Worm (Caenorhabditis elegans) whole organism, mixed stage, embryonic: ENCODE measurements around the gene srh-59.

ENCODE experiments used
- M03D4.4 ChIP-seq: sonication (generic microtip); optimal IDR thresholded peaks from 2 replicates; lab custom pipeline; 2017; ENCODE audit warnings: mild to moderate bottlenecking, missing genetic modification characterization, missing compliant biosample characterization
- bed-3 ChIP-seq: fragments of 200-800 bp; sonication (Bioruptor generic); optimal IDR thresholded peaks from 3 replicates; lab custom pipeline; 2018; ENCODE audit warnings: mild to moderate bottlenecking, missing genetic modification characterization, moderate library complexity, missing compliant biosample characterization
- blmp-1 ChIP-seq: fragments of 150-350 bp; optimal IDR thresholded peaks from 2 replicates; lab custom pipeline; 2014; ENCODE audit warnings: missing biosample characterization, missing genetic modification characterization
- ceh-39 ChIP-seq: fragments of 150-350 bp; optimal IDR thresholded peaks from 2 replicates; lab custom pipeline; 2014; ENCODE audit warnings: missing biosample characterization, missing genetic modification characterization
- ceh-43 ChIP-seq: fragments of 200-800 bp; sonication (Bioruptor generic); optimal IDR thresholded peaks from 2 replicates; lab custom pipeline; 2018; ENCODE audit warnings: mild to moderate bottlenecking, missing genetic modification characterization, moderate library complexity, missing compliant biosample characterization
- ceh-83 ChIP-seq: fragments of 200-800 bp; sonication (Bioruptor generic); optimal IDR thresholded peaks from 2 replicates; lab custom pipeline; 2018; ENCODE audit warnings: mild to moderate bottlenecking, missing genetic modification characterization, missing compliant biosample characterization
- ces-1 ChIP-seq: fragments of 150-350 bp; optimal IDR thresholded peaks from 2 replicates; lab custom pipeline; 2014; ENCODE audit warnings: missing biosample characterization, missing genetic modification reagents, missing genetic modification characterization
- cnd-1 ChIP-seq: fragments of 200-800 bp; sonication (Bioruptor generic); optimal IDR thresholded peaks from 2 replicates; lab custom pipeline; 2018; ENCODE audit warnings: mild to moderate bottlenecking, missing genetic modification characterization, missing compliant biosample characterization
- drap-1 ChIP-seq: fragments of 200-800 bp; sonication (Bioruptor generic); optimal IDR thresholded peaks from 3 replicates; lab custom pipeline; 2018; ENCODE audit warnings: mild to moderate bottlenecking, missing genetic modification characterization, missing compliant biosample characterization
- elt-1 ChIP-seq: sonication (generic microtip); optimal IDR thresholded peaks from 2 replicates; lab custom pipeline; 2017; ENCODE audit warnings: missing genetic modification characterization, mild to moderate bottlenecking, missing compliant biosample characterization, antibody characterized with exemption, moderate library complexity, borderline replicate concordance; ENCODE audit not compliant: insufficient read depth
- elt-3 ChIP-seq: fragments of 150-350 bp; optimal IDR thresholded peaks from 2 replicates; lab custom pipeline; 2014; ENCODE audit warnings: missing biosample characterization, missing genetic modification characterization
- ham-2 ChIP-seq: fragments of 200-800 bp; sonication (Bioruptor generic); optimal IDR thresholded peaks from 2 replicates; lab custom pipeline; 2018; ENCODE audit warnings: mild to moderate bottlenecking, missing genetic modification characterization, missing compliant biosample characterization
- hlh-1 ChIP-seq: fragments of 150-350 bp; optimal IDR thresholded peaks from 2 replicates; lab custom pipeline; 2014; ENCODE audit warnings: missing biosample characterization, missing genetic modification reagents, missing genetic modification characterization
- lin-13 ChIP-seq: fragments of 150-350 bp; optimal IDR thresholded peaks from 2 replicates; lab custom pipeline; 2014; ENCODE audit warnings: missing biosample characterization, missing genetic modification characterization
- lin-32 ChIP-seq: fragments of 200-800 bp; sonication (Bioruptor generic); optimal IDR thresholded peaks from 2 replicates; lab custom pipeline; 2018; ENCODE audit warnings: mild to moderate bottlenecking, missing genetic modification characterization, missing compliant biosample characterization
- lsy-2 ChIP-seq: fragments of 150-350 bp; optimal IDR thresholded peaks from 2 replicates; lab custom pipeline; 2014; ENCODE audit warnings: missing biosample characterization, missing genetic modification characterization
- mab-5 ChIP-seq: fragments of 150-350 bp; optimal IDR thresholded peaks from 2 replicates; lab custom pipeline; 2014; ENCODE audit warnings: missing biosample characterization, missing genetic modification characterization
- mep-1 ChIP-seq: fragments of 150-350 bp; optimal IDR thresholded peaks from 2 replicates; lab custom pipeline; 2017; ENCODE audit warnings: missing biosample characterization, missing genetic modification reagents, missing genetic modification characterization, inconsistent platforms
- mls-2 ChIP-seq: sonication (generic microtip); optimal IDR thresholded peaks from 2 replicates; lab custom pipeline; 2016; ENCODE audit warnings: mild to moderate bottlenecking, missing genetic modification characterization, moderate library complexity, missing compliant biosample characterization
- nhr-12 ChIP-seq: fragments of 150-350 bp; optimal IDR thresholded peaks from 2 replicates; lab custom pipeline; 2014; ENCODE audit warnings: missing biosample characterization, missing genetic modification characterization
- nhr-2 ChIP-seq: fragments of 150-350 bp; optimal IDR thresholded peaks from 2 replicates; lab custom pipeline; 2014; ENCODE audit warnings: missing biosample characterization, missing genetic modification characterization
- nhr-237 ChIP-seq: fragments of 150-350 bp; optimal IDR thresholded peaks from 2 replicates; lab custom pipeline; 2014; ENCODE audit warnings: missing biosample characterization, missing genetic modification characterization
- nhr-28 ChIP-seq: fragments of 150-350 bp; optimal IDR thresholded peaks from 2 replicates; lab custom pipeline; 2014; ENCODE audit warnings: missing biosample characterization, missing genetic modification characterization
- nhr-76 ChIP-seq: sonication (generic microtip); optimal IDR thresholded peaks from 2 replicates; lab custom pipeline; 2017; ENCODE audit warnings: missing biosample characterization, missing genetic modification characterization
- pha-4 ChIP-seq: fragments of 150-350 bp; optimal IDR thresholded peaks from 2 replicates; lab custom pipeline; 2018; ENCODE audit warnings: missing biosample characterization, missing genetic modification reagents, missing genetic modification characterization
- sem-2 ChIP-seq: fragments of 200-800 bp; sonication (Bioruptor generic); optimal IDR thresholded peaks from 2 replicates; lab custom pipeline; 2018; ENCODE audit warnings: mild to moderate bottlenecking, missing genetic modification characterization, missing compliant biosample characterization
- snpc-4 ChIP-seq: fragments of 150-350 bp; optimal IDR thresholded peaks from 2 replicates; lab custom pipeline; 2014; ENCODE audit warnings: missing biosample characterization, missing genetic modification characterization
- sptf-1 ChIP-seq: sonication (generic microtip); optimal IDR thresholded peaks from 2 replicates; lab custom pipeline; 2017; ENCODE audit warnings: mild to moderate bottlenecking, missing genetic modification characterization, moderate library complexity, missing compliant biosample characterization
- tbx-8 ChIP-seq: fragments of 200-800 bp; sonication (Bioruptor generic); optimal IDR thresholded peaks from 2 replicates; lab custom pipeline; 2018; ENCODE audit warnings: mild to moderate bottlenecking, missing genetic modification characterization, moderate library complexity, missing compliant biosample characterization
- unc-120 ChIP-seq: sonication (generic microtip); optimal IDR thresholded peaks from 2 replicates; lab custom pipeline; 2017; ENCODE audit warnings: missing genetic modification characterization, missing compliant biosample characterization; ENCODE audit not compliant: poor library complexity, severe bottlenecking
- unc-39 ChIP-seq: fragments of 150-350 bp; optimal IDR thresholded peaks from 2 replicates; lab custom pipeline; 2014; ENCODE audit warnings: missing biosample characterization, missing genetic modification characterization
- unc-62 ChIP-seq: fragments of 150-350 bp; optimal IDR thresholded peaks from 2 replicates; lab custom pipeline; 2014; ENCODE audit warnings: missing biosample characterization, missing genetic modification reagents, missing genetic modification characterization
- zip-8 ChIP-seq: fragments of 150-350 bp; optimal IDR thresholded peaks from 2 replicates; lab custom pipeline; 2014; ENCODE audit warnings: missing biosample characterization, missing genetic modification characterization
- ztf-11 ChIP-seq: fragments of 150-350 bp; optimal IDR thresholded peaks from 2 replicates; lab custom pipeline; 2014; ENCODE audit warnings: missing biosample characterization, missing genetic modification characterization

srh-59 gene

ce11 chrII:3581752-3582151 lies at the start of gene srh-59:
srh-59 (plus strand) TSS chrII:3582052.
- no peak for TF ChIP-seq sem-2

ce11 chrII:3540151-3540550 lies 41.7 kb upstream of the srh-59 start:
- TF ChIP-seq mab-5 (tag; lab: Kevin White, UChicago): no peak
- TF ChIP-seq nhr-28 (tag; lab: Kevin White, UChicago): no peak
- TF ChIP-seq ceh-43 (GFP tag; lab: Kevin White, UChicago): no peak
- TF ChIP-seq sem-2: no peak
- no peak for TF ChIP-seq lin-13

ce11 chrII:3546381-3546931 lies 35.4 kb upstream of the srh-59 start, which contains the start of gene apd-3:
apd-3 (minus strand) TSS chrII:3546431.
- TF ChIP-seq M03D4.4: no peak
- no peak for TF ChIP-seq nhr-12 (tag; lab: Kevin White, UChicago)
- no peak for TF ChIP-seq blmp-1 (tag; lab: Kevin White, UChicago)
- no peak for TF ChIP-seq drap-1 (GFP tag; lab: Kevin White, UChicago)

ce11 chrII:3547282-3547681 lies 34.6 kb upstream of the srh-59 start:
- TF ChIP-seq elt-1 (tag; lab: Kevin White, UChicago): no peak
- TF ChIP-seq zip-8: no peak
- no peak for TF ChIP-seq ceh-39 (tag; lab: Kevin White, UChicago)
- peak; percentile 68 for TF ChIP-seq unc-120 (tag; lab: Kevin White, UChicago)
- TF ChIP-seq tbx-8 (GFP tag; lab: Kevin White, UChicago): no peak
- no peak for TF ChIP-seq bed-3 (GFP tag; lab: Kevin White, UChicago)
- peak; percentile 66 for TF ChIP-seq ces-1 (GFP tag; lab: Kevin White, UChicago)
- no peak for TF ChIP-seq nhr-2 (tag; lab: Kevin White, UChicago)
- no peak for TF ChIP-seq nhr-76 (tag; lab: Kevin White, UChicago)
- TF ChIP-seq hlh-1 (tag; lab: Kevin White, UChicago): peak; percentile 5
- no peak for TF ChIP-seq mls-2 (tag; lab: Kevin White, UChicago)
- no peak for TF ChIP-seq sem-2
- no peak for TF ChIP-seq nhr-28 (tag; lab: Kevin White, UChicago)
- peak; percentile 34 for TF ChIP-seq mep-1
- TF ChIP-seq elt-3 (tag; lab: Kevin White, UChicago): no peak
- TF ChIP-seq pha-4 (tag; lab: Kevin White, UChicago): no peak
- no peak for TF ChIP-seq M03D4.4
- TF ChIP-seq lin-32: no peak
- no peak for TF ChIP-seq sptf-1 (tag; lab: Kevin White, UChicago)
- TF ChIP-seq snpc-4 (tag; lab: Kevin White, UChicago): no peak
- TF ChIP-seq ztf-11 (tag; lab: Kevin White, UChicago): no peak
- peak; percentile 45 for TF ChIP-seq ham-2 (GFP tag; lab: Kevin White, UChicago)
- TF ChIP-seq mab-5 (tag; lab: Kevin White, UChicago): no peak
- no peak for TF ChIP-seq unc-39 (tag; lab: Kevin White, UChicago)
- TF ChIP-seq ceh-83 (GFP tag; lab: Kevin White, UChicago): peak; percentile 10
- no peak for TF ChIP-seq lin-13
- peak; percentile 42 for TF ChIP-seq cnd-1 (tag; lab: Kevin White, UChicago)
- TF ChIP-seq ceh-43 (GFP tag; lab: Kevin White, UChicago): no peak
- TF ChIP-seq drap-1 (GFP tag; lab: Kevin White, UChicago): peak; percentile 1
- no peak for TF ChIP-seq lsy-2 (tag; lab: Kevin White, UChicago)
- TF ChIP-seq nhr-237 (tag; lab: Kevin White, UChicago): no peak

- TF ChIP-seq elt-3 (tag; lab: Kevin White, UChicago): no peak
- no peak for TF ChIP-seq elt-1 (tag; lab: Kevin White, UChicago)
- no peak for TF ChIP-seq mls-2 (tag; lab: Kevin White, UChicago)
- no peak for TF ChIP-seq nhr-237 (tag; lab: Kevin White, UChicago)
- TF ChIP-seq unc-62 (GFP tag; lab: Kevin White, UChicago): no peak
- TF ChIP-seq pha-4 (tag; lab: Kevin White, UChicago): no peak
- TF ChIP-seq ceh-43 (GFP tag; lab: Kevin White, UChicago): no peak
- no peak for TF ChIP-seq zip-8
- TF ChIP-seq ceh-39 (tag; lab: Kevin White, UChicago): no peak
- no peak for TF ChIP-seq sptf-1 (tag; lab: Kevin White, UChicago)
- TF ChIP-seq cnd-1 (tag; lab: Kevin White, UChicago): no peak
- TF ChIP-seq ztf-11 (tag; lab: Kevin White, UChicago): no peak
- TF ChIP-seq lsy-2 (tag; lab: Kevin White, UChicago): no peak
These were observed 31.5 kb upstream of the srh-59 start, which contains the start of gene W10G11.19 for ce11 chrII:3550352-3550751. W10G11.19 (plus strand) TSS chrII:3550652.
